Fruit fly (Drosophila melanogaster): ENCODE data around the gene WDR79.

- TF ChIP-seq psq (optimal IDR thresholded peaks at IDR 0.05) (no peak), Myc (optimal IDR thresholded peaks at IDR 0.05) (no peak), insv (optimal IDR thresholded peaks at IDR 0.05) (no peak), h (optimal IDR thresholded peaks at IDR 0.05) (no peak), ttk (optimal IDR thresholded peaks at IDR 0.05) (no peak), Sin3A (optimal IDR thresholded peaks at IDR 0.05) (no peak)
Observed at dm6 chr2L:6176408-6176807, 48.8 kb upstream of the WDR79 start.
